Fruit fly (Drosophila melanogaster): ENCODE results near the gene Adh.

The Adh gene

DNA sequence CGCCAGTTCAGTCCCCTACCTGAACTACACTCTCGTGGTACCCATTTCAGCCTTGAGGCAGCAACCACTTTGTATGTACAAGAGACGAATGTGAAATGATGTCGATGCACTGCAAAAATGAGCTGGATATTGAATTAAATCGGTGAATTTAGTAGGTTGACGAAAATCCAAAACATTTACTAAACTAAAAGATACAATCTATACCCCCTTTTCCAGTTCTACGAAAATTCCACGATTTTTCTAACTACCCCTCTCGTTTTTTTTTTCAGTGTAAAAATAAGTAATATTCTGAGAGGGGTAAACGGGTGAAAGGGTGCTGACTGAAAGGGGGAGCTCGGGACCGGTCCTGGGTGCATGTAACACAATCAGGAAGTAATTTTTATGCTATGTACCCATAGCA, 6.8 kb downstream of the Adh start (continued):
- TF ChIP-seq jim (GFP tag; optimal IDR thresholded peaks at IDR 0.05) (no peak), Rel (GFP tag; optimal IDR thresholded peaks at IDR 0.05) (no peak), Rel (tag; optimal IDR thresholded peaks at IDR 0.05) (no peak), psq (GFP tag; optimal IDR thresholded peaks at IDR 0.05) (peak; percentile 49), CG32264 (GFP tag; optimal IDR thresholded peaks at IDR 0.05) (peak; percentile 41), sv (GFP tag; optimal IDR thresholded peaks at IDR 0.05) (no peak), Sp1 (GFP tag; optimal IDR thresholded peaks at IDR 0.05) (peak; percentile 52), Dfd (GFP tag; optimal IDR thresholded peaks at IDR 0.05) (no peak), N (GFP tag; optimal IDR thresholded peaks at IDR 0.05) (no peak), Hnf4 (GFP tag; optimal IDR thresholded peaks at IDR 0.05) (peak; percentile 50), dsf (GFP tag; optimal IDR thresholded peaks at IDR 0.05; ENCODE audit: borderline replicate concordance) (no peak)

DNA sequence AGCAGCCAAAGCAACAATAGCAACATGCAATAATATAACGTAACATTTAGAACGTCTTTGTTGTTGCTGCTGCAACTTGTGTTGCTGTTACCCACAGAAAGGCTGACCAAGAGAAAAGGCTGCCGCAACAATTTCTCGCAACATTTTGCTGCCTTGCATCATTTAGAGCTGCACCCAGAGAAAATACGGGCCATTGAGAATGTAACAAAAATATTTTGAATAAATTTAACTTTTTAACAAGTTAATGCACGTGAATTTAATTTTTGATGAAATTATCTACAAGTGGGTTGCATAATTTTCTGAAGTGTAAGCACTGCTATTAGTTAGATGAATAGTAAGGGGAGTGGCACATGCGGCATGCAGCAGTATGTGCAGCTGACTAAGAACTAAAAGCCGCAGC, 8.5 kb downstream of the Adh start:
- TF ChIP-seq Dfd (GFP tag; optimal IDR thresholded peaks at IDR 0.05) (no peak), foxo (GFP tag; optimal IDR thresholded peaks at IDR 0.05) (no peak), Sp1 (GFP tag; optimal IDR thresholded peaks at IDR 0.05) (no peak), dmrt93B (GFP tag; optimal IDR thresholded peaks at IDR 0.05) (no peak), Rel (GFP tag; optimal IDR thresholded peaks at IDR 0.05) (no peak), Rel (tag; optimal IDR thresholded peaks at IDR 0.05) (no peak), sv (GFP tag; optimal IDR thresholded peaks at IDR 0.05) (no peak), ey (GFP tag; optimal IDR thresholded peaks at IDR 0.05) (peak; percentile 6)

DNA sequence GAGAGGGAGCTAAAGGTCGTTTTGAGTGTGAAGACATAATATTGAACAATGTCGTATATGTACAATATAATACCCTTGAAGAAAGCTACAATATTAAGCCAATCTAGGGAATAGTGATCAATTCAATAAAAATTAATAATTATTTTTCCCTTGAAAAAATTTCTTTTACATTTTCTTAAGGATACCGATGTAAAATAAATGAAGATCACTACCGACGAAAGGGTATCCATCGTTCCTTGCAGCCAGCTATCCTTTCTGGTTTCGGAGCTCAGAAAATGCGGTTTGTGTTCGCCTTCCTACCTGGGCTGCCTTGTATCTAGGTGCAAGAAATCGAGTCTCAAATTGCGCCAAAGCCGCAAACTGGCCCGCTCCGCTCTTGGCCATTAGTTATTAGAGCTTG, 9.3 kb downstream of the Adh start:
- TF ChIP-seq Mio (GFP tag; optimal IDR thresholded peaks at IDR 0.05) (no peak), GATAd (GFP tag; optimal IDR thresholded peaks at IDR 0.05) (no peak), woc (GFP tag; optimal IDR thresholded peaks at IDR 0.05) (no peak), pan (optimal IDR thresholded peaks at IDR 0.05) (no peak), ey (GFP tag; optimal IDR thresholded peaks at IDR 0.05) (no peak), Jra (GFP tag; optimal IDR thresholded peaks at IDR 0.05) (no peak), foxo (GFP tag; optimal IDR thresholded peaks at IDR 0.05) (no peak), Myc (optimal IDR thresholded peaks at IDR 0.05) (no peak), sv (GFP tag; optimal IDR thresholded peaks at IDR 0.05) (no peak), Hr78 (GFP tag; optimal IDR thresholded peaks at IDR 0.05) (no peak), Dif (GFP tag; optimal IDR thresholded peaks at IDR 0.05; ENCODE audit: partially characterized antibody) (no peak)

DNA sequence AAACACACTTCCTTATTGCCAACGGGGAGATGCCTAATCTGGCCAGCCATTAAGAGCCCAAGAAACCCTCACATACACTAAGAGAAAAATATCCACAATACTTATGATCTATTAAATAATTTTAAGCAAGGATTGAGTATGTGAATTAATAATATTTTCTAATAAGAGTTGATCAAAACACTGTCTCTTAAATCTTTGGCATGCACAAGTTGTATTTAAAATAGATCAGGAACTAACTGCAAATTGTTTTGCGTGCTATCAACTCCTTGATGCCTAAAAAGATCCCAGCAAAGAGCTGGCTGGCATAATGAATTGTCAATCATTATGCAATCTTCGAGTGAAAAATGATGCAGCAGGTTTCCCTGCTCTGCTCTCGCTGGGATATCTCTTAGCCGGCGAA, 11.8 kb downstream of the Adh start:
- TF ChIP-seq GATAd (GFP tag; optimal IDR thresholded peaks at IDR 0.05), result no peak
- TF ChIP-seq woc (GFP tag; optimal IDR thresholded peaks at IDR 0.05), result no peak
- no peak for TF ChIP-seq pan (optimal IDR thresholded peaks at IDR 0.05)
- TF ChIP-seq ey (GFP tag; optimal IDR thresholded peaks at IDR 0.05), result no peak

DNA sequence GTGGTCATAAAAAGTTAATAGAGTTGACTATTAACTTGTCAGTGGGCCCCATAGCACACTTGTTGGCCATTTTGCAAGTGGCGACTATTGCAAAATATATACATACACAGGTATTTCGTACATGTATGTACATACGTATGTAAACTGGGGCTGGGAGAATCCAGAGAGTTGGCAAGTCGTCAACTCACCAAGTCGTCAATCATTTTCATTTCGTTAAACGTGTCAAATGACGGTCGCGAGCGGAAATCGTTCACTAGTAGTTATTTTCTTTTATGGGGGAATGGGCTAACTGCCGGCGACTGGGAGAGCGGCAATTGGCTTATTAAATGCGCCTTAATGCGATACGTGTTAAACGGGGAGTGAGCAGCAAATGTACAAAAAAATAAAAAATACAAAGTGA, 13.4 kb downstream of the Adh start:
- TF ChIP-seq sv (GFP tag; optimal IDR thresholded peaks at IDR 0.05) (no peak), dsf (GFP tag; optimal IDR thresholded peaks at IDR 0.05; ENCODE audit: borderline replicate concordance) (no peak), Rel (GFP tag; optimal IDR thresholded peaks at IDR 0.05) (no peak), Rel (tag; optimal IDR thresholded peaks at IDR 0.05) (no peak), Jra (GFP tag; optimal IDR thresholded peaks at IDR 0.05) (no peak), OdsH (GFP tag; optimal IDR thresholded peaks at IDR 0.05) (no peak), brk (GFP tag; optimal IDR thresholded peaks at IDR 0.05) (no peak), tai (GFP tag; optimal IDR thresholded peaks at IDR 0.05) (no peak), usp (GFP tag; optimal IDR thresholded peaks at IDR 0.05) (no peak), Sp1 (GFP tag; optimal IDR thresholded peaks at IDR 0.05) (no peak)

DNA sequence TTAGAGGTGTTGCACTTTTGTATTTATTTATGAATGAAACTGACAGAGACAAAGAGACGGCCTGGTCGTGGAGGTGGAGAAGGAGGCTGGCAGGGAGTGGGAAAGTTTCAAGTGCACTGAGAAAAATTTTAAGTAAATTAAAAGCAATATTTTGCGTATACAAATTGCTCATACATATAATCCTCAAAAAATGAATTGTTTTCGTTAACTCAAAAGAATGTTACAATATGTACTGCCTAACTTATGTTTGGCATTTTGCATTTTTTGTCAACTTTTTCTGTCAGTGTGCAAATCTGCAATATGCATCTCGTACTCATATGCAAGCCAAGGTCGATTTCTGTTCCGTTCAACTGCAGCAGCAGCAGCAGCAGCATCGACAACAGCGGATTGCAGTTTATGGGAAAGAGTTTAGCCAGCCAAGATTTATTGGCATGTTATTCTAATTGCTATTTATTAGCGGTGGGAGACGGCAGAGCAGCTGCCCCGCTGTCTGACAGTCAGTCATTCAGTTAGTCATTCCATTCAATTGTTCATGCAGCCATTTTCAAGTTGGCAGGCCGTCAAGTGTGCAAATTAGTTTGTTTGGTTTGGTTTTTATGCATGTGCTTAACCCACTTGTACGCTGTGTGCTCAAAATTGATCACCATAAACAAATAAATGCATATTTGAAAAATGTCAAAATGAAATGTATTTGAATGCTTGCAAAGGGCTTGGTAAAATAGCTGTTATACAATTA, 15.8 kb downstream of the Adh start:
- TF ChIP-seq sv (GFP tag; optimal IDR thresholded peaks at IDR 0.05) (no peak), Hr83 (GFP tag; optimal IDR thresholded peaks at IDR 0.05; ENCODE audit: poor library complexity, severe bottlenecking) (no peak), OdsH (GFP tag; optimal IDR thresholded peaks at IDR 0.05) (peak; percentile 7), rgr (GFP tag; optimal IDR thresholded peaks at IDR 0.05) (peak; percentile 24), psq (GFP tag; optimal IDR thresholded peaks at IDR 0.05) (peak; percentile 13), foxo (GFP tag; optimal IDR thresholded peaks at IDR 0.05) (peak in 1 of 2 experiments; percentile 47), h (GFP tag; optimal IDR thresholded peaks at IDR 0.05) (peak; percentile 19), ey (GFP tag; optimal IDR thresholded peaks at IDR 0.05) (peak; percentile 14), fru (GFP tag; optimal IDR thresholded peaks at IDR 0.05) (peak; percentile 15), dsf (GFP tag; optimal IDR thresholded peaks at IDR 0.05; ENCODE audit: borderline replicate concordance) (no peak), Hnf4 (GFP tag; optimal IDR thresholded peaks at IDR 0.05) (no peak)

All from whole organism, wandering third instar larva.